Fruit fly (Drosophila melanogaster) whole organism: ENCODE data around the gene TotX.

Experiments
- CG8478 ChIP-seq: fragments of >200 bp; optimal IDR thresholded peaks from 2 replicates; lab custom pipeline; 2018; ENCODE audit warnings: inconsistent platforms
- Dll ChIP-seq: fragments of >200 bp; optimal IDR thresholded peaks from 2 replicates; lab custom pipeline; 2017
- EcR ChIP-seq, 2 experiments: fragments of >200 bp; optimal IDR thresholded peaks; 2 replicates each; lab custom pipeline; 2017; ENCODE audit warnings: missing biosample characterization in 2 of 2, missing genetic modification characterization in 2 of 2, missing genetic modification reagents in 2 of 2
- pan ChIP-seq: fragments of >200 bp; optimal IDR thresholded peaks from 2 replicates; lab custom pipeline; 2017
- psq ChIP-seq: fragments of >200 bp; optimal IDR thresholded peaks from 2 replicates; lab custom pipeline; 2017
- usp ChIP-seq: fragments of >200 bp; optimal IDR thresholded peaks from 2 replicates; lab custom pipeline; 2017; ENCODE audit warnings: missing biosample characterization, missing genetic modification characterization, mixed read lengths

dm6 chr3R:20876680-20877079, 28.6 kb downstream of the TotX start:
- TF ChIP-seq psq (lab: Kevin White, UChicago) (no peak), EcR (GFP tag; optimal IDR thresholded peaks at IDR 0.05; lab: Kevin White, UChicago) (no peak), CG8478 (lab: Kevin White, UChicago) (no peak), usp (GFP tag; lab: Kevin White, UChicago) (no peak), pan (lab: Kevin White, UChicago) (no peak), Dll (lab: Kevin White, UChicago) (no peak)
